Fruit fly (Drosophila melanogaster) whole organism, wandering third instar larva: ENCODE results near the gene CG10352.

Experiments
- dmrt93B ChIP-seq: fragments of 200-800 bp; sonication (Bioruptor generic); optimal IDR thresholded peaks from 2 replicates; lab custom pipeline; 2018; ENCODE audit warnings: missing biosample characterization, mild to moderate bottlenecking, missing genetic modification characterization
- tai ChIP-seq: sonication (Bioruptor generic); optimal IDR thresholded peaks from 2 replicates; lab custom pipeline; 2016; ENCODE audit warnings: missing biosample characterization, missing genetic modification characterization

- no peak for TF ChIP-seq dmrt93B (GFP tag; lab: Kevin White, UChicago)
- TF ChIP-seq tai = no peak
Observed at dm6 chrX:11854758-11855465, 22.1 kb downstream of the CG10352 start, which contains the start of the genes CG10347 and ATP7.
